Worm (Caenorhabditis elegans) whole organism, L4 larva: ENCODE data around the gene zag-1.
A peak's percentile ranks its signal among the peaks of the same experiment; 100 is the strongest.

ENCODE experiments used
- F26F4.8 ChIP-seq: fragments of 200-800 bp; sonication (Bioruptor generic); conservative IDR thresholded peaks from 2 replicates; pipeline ENCODE4 v1.3.6; 2022; ENCODE audit warnings: missing genetic modification characterization, missing compliant biosample characterization
- R02D3.7 ChIP-seq: fragments of 150-350 bp; sonication (generic microtip); optimal IDR thresholded peaks from 3 replicates; lab custom pipeline; 2014; ENCODE audit warnings: missing biosample characterization, missing genetic modification characterization
- Y5F2A.4 ChIP-seq: fragments of 200-800 bp; sonication (Bioruptor generic); optimal IDR thresholded peaks from 2 replicates; lab custom pipeline; 2018; ENCODE audit warnings: mild to moderate bottlenecking, missing genetic modification characterization, missing compliant biosample characterization
- Y75B8A.6 ChIP-seq: fragments of 200-800 bp; sonication (Bioruptor generic); IDR thresholded peaks from 2 replicates; pipeline ENCODE4 v1.3.6; 2022; ENCODE audit warnings: missing genetic modification reagents, missing genetic modification characterization, missing compliant biosample characterization
- aha-1 ChIP-seq: fragments of 150-350 bp; peaks from one replicate; lab custom pipeline; 2014; ENCODE audit warnings: missing biosample characterization, missing genetic modification characterization
- ama-1 ChIP-seq: fragments of 150-350 bp; optimal IDR thresholded peaks from 2 replicates; lab custom pipeline; 2014; ENCODE audit warnings: inconsistent platforms, mixed read lengths
- attf-4 ChIP-seq: sonication (generic microtip); optimal IDR thresholded peaks from 3 replicates; lab custom pipeline; 2017; ENCODE audit warnings: missing biosample characterization, missing genetic modification characterization
- ceh-20 ChIP-seq: fragments of 200-800 bp; sonication (Bioruptor generic); IDR thresholded peaks from 2 replicates; pipeline ENCODE4 v1.3.6; 2022; ENCODE audit warnings: missing genetic modification reagents, missing genetic modification characterization, missing compliant biosample characterization
- daf-12 ChIP-seq: fragments of 150-350 bp; optimal IDR thresholded peaks from 2 replicates; lab custom pipeline; 2014; ENCODE audit warnings: missing biosample characterization, missing genetic modification reagents, missing genetic modification characterization
- daf-16 ChIP-seq, 3 experiments: sonication (generic microtip); optimal IDR thresholded peaks; 2 replicates each; lab custom pipeline; 2016 to 2017; ENCODE audit warnings: missing genetic modification characterization in 3 of 3, missing genetic modification reagents in 3 of 3, mild to moderate bottlenecking in 2 of 3, missing compliant biosample characterization in 2 of 3, missing biosample characterization in 1 of 3, moderate library complexity in 1 of 3
- dmd-6 ChIP-seq: fragments of 200-800 bp; sonication (Bioruptor generic); IDR thresholded peaks from 2 replicates; pipeline ENCODE4 v1.3.6; 2022; ENCODE audit warnings: missing genetic modification reagents, missing genetic modification characterization, missing compliant biosample characterization
- hif-1 ChIP-seq, 2 experiments: sonication (generic microtip); optimal IDR thresholded peaks; 2 replicates each; lab custom pipeline; 2016 to 2017; ENCODE audit warnings: missing compliant biosample characterization in 2 of 2, missing genetic modification characterization in 2 of 2, missing genetic modification reagents in 2 of 2, missing genotype in 2 of 2, mild to moderate bottlenecking in 1 of 2
- hlh-30 ChIP-seq: sonication (generic microtip); optimal IDR thresholded peaks from 2 replicates; lab custom pipeline; 2017; ENCODE audit warnings: antibody characterized with exemption, mild to moderate bottlenecking, missing genetic modification characterization, missing compliant biosample characterization; ENCODE audit not compliant: insufficient read depth
- hmg-1.1 ChIP-seq: fragments of 200-800 bp; sonication (Bioruptor generic); IDR thresholded peaks from 2 replicates; pipeline ENCODE4 v1.3.6; 2022; ENCODE audit warnings: missing genetic modification reagents, missing genetic modification characterization, missing compliant biosample characterization
- jun-1 ChIP-seq: fragments of 150-350 bp; optimal IDR thresholded peaks from 2 replicates; lab custom pipeline; 2014; ENCODE audit warnings: missing biosample characterization, missing genetic modification reagents, missing genetic modification characterization
- lim-7 ChIP-seq: fragments of 200-800 bp; sonication (Bioruptor generic); IDR thresholded peaks from 2 replicates; pipeline ENCODE4 v1.3.6; 2022; ENCODE audit warnings: missing genetic modification characterization, missing compliant biosample characterization
- lin-38 ChIP-seq: fragments of 200-800 bp; sonication (Bioruptor generic); IDR thresholded peaks from 2 replicates; pipeline ENCODE4 v1.3.6; 2022; ENCODE audit warnings: missing genetic modification reagents, missing genetic modification characterization, missing compliant biosample characterization
- lsy-2 ChIP-seq, 2 experiments: fragments of 150-350 bp in 1 of 2; sonication (generic microtip) in 1 of 2; optimal IDR thresholded peaks; 2 replicates each; lab custom pipeline; 2014 to 2017; ENCODE audit warnings: missing biosample characterization in 2 of 2, missing genetic modification characterization in 2 of 2
- madf-5 ChIP-seq, 2 experiments: fragments of 200-800 bp; sonication (Bioruptor generic); IDR thresholded peaks; 2 replicates each; pipeline ENCODE4 v1.3.6; 2022; ENCODE audit warnings: missing compliant biosample characterization in 2 of 2, missing genetic modification characterization in 2 of 2
- madf-9 ChIP-seq: fragments of 200-800 bp; sonication (Bioruptor generic); conservative IDR thresholded peaks from 2 replicates; pipeline ENCODE4 v1.3.6; 2022; ENCODE audit warnings: missing genetic modification reagents, missing genetic modification characterization, missing compliant biosample characterization
- mdt-29 ChIP-seq: fragments of 200-800 bp; sonication (Bioruptor generic); IDR thresholded peaks from 2 replicates; pipeline ENCODE4 v1.3.6; 2022; ENCODE audit warnings: missing genetic modification reagents, missing genetic modification characterization, missing compliant biosample characterization
- mxl-3 ChIP-seq: fragments of 200-800 bp; sonication (Bioruptor generic); optimal IDR thresholded peaks from 2 replicates; lab custom pipeline; 2018; ENCODE audit warnings: mild to moderate bottlenecking, missing genetic modification characterization, missing compliant biosample characterization
- nhr-10 ChIP-seq: fragments of 150-350 bp; optimal IDR thresholded peaks from 2 replicates; lab custom pipeline; 2014; ENCODE audit warnings: missing biosample characterization, missing genetic modification characterization
- nhr-25 ChIP-seq: sonication (generic microtip); optimal IDR thresholded peaks from 2 replicates; lab custom pipeline; 2017; ENCODE audit warnings: missing genetic modification characterization, mild to moderate bottlenecking, missing compliant biosample characterization, antibody characterized with exemption, moderate library complexity, borderline replicate concordance; ENCODE audit not compliant: insufficient read depth
- nhr-28 ChIP-seq: fragments of 150-350 bp; optimal IDR thresholded peaks from 2 replicates; lab custom pipeline; 2014; ENCODE audit warnings: missing biosample characterization, missing genetic modification characterization
- nhr-42 ChIP-seq: fragments of 200-800 bp; sonication (Bioruptor generic); IDR thresholded peaks from 2 replicates; pipeline ENCODE4 v1.3.6; 2022; ENCODE audit warnings: missing genetic modification characterization, missing compliant biosample characterization
- nhr-6 ChIP-seq: fragments of 150-350 bp; optimal IDR thresholded peaks from 2 replicates; lab custom pipeline; 2014; ENCODE audit warnings: missing biosample characterization, missing genetic modification characterization
- rbr-2 ChIP-seq: sonication (generic microtip); optimal IDR thresholded peaks from 2 replicates; lab custom pipeline; 2016; ENCODE audit warnings: missing genotype, missing genetic modification characterization, missing compliant biosample characterization
- set-16 ChIP-seq: fragments of 200-800 bp; sonication (Bioruptor generic); IDR thresholded peaks from 2 replicates; pipeline ENCODE4 v1.3.6; 2022; ENCODE audit warnings: missing genetic modification reagents, missing genetic modification characterization, missing compliant biosample characterization
- tag-97 ChIP-seq: fragments of 200-800 bp; sonication (Bioruptor generic); IDR thresholded peaks from 2 replicates; pipeline ENCODE4 v1.3.6; 2022; ENCODE audit warnings: missing genetic modification characterization, missing compliant biosample characterization
- unc-130 ChIP-seq: sonication (generic microtip); optimal IDR thresholded peaks from 2 replicates; lab custom pipeline; 2016; ENCODE audit warnings: missing genetic modification reagents, missing genetic modification characterization, missing compliant biosample characterization
- unc-62 ChIP-seq, 3 experiments: fragments of 150-350 bp in 1 of 3; sonication (generic microtip); optimal IDR thresholded peaks in 2 of 3; peaks in 1 of 3; 1 replicate in 1 of 3; 2 replicates in 2 of 3; lab custom pipeline; 2014 to 2017; ENCODE audit warnings: missing biosample characterization in 3 of 3, missing genetic modification characterization in 3 of 3, missing genetic modification reagents in 3 of 3, missing genotype in 1 of 3
- vab-7 ChIP-seq: fragments of 200-800 bp; sonication (Bioruptor generic); IDR thresholded peaks from 2 replicates; pipeline ENCODE4 v1.3.6; 2022; ENCODE audit warnings: missing genetic modification reagents, missing genetic modification characterization, missing compliant biosample characterization
- zfp-2 ChIP-seq: sonication (generic microtip); optimal IDR thresholded peaks from 2 replicates; lab custom pipeline; 2016; ENCODE audit warnings: mild to moderate bottlenecking, missing genetic modification characterization, missing compliant biosample characterization
- zfp-3 ChIP-seq: fragments of 200-800 bp; sonication (Bioruptor generic); conservative IDR thresholded peaks from 2 replicates; pipeline ENCODE4 v1.3.6; 2022; ENCODE audit warnings: missing genetic modification reagents, missing genetic modification characterization, missing compliant biosample characterization
- ztf-7 ChIP-seq: fragments of 150-350 bp; optimal IDR thresholded peaks from 2 replicates; lab custom pipeline; 2014; ENCODE audit warnings: missing biosample characterization, missing genetic modification characterization

zag-1 gene

ce11 chrIV:3866018-3866417, 10.4 kb downstream of the zag-1 start (continued):
- TF ChIP-seq daf-12 (tag; lab: Kevin White, UChicago) (no peak), nhr-28 (tag; lab: Kevin White, UChicago) (peak; percentile 49), zfp-2 (tag; lab: Kevin White, UChicago) (no peak), mdt-29 (GFP tag; lab: Robert Waterston, UW) (no peak), unc-130 (GFP tag; lab: Kevin White, UChicago) (no peak), nhr-42 (no peak), madf-9 (GFP tag; lab: Robert Waterston, UW) (no peak), ama-1 (lab: Kevin White, UChicago) (no peak), set-16 (GFP tag; lab: Robert Waterston, UW) (no peak), Y5F2A.4 (no peak), daf-16 (GFP tag; optimal IDR thresholded peaks at IDR 0.05; lab: Kevin White, UChicago) (no peak), daf-16 (tag; optimal IDR thresholded peaks at IDR 0.05; lab: Kevin White, UChicago) (peak; percentile 36), F26F4.8 (no peak), hlh-30 (tag; lab: Kevin White, UChicago) (peak; percentile 12)

ce11 chrIV:3867252-3867651, 11.6 kb downstream of the zag-1 start, which contains the start of gene F37C4.4:
Gene F37C4.4, plus strand, starts transcription at chrIV:3867309.
- no peak for TF ChIP-seq ztf-7 (tag; lab: Kevin White, UChicago)
- peak; percentile 54 for TF ChIP-seq aha-1 (tag; lab: Kevin White, UChicago)
- TF ChIP-seq unc-62 (GFP tag; optimal IDR thresholded peaks at IDR 0.05 in 1 of 2; lab: Kevin White, UChicago): peak in 1 of 2 experiments; percentile 36
- no peak for TF ChIP-seq unc-62 (tag; optimal IDR thresholded peaks at IDR 0.05; lab: Kevin White, UChicago)

- TF ChIP-seq ceh-20 (GFP tag; lab: Robert Waterston, UW): no peak
- no peak for TF ChIP-seq mxl-3
- TF ChIP-seq Y75B8A.6: no peak
- TF ChIP-seq lin-38: no peak
- TF ChIP-seq dmd-6: no peak
- no peak for TF ChIP-seq nhr-10 (tag; lab: Kevin White, UChicago)
- TF ChIP-seq attf-4 (tag; lab: Kevin White, UChicago): no peak
- no peak for TF ChIP-seq nhr-6 (tag; lab: Kevin White, UChicago)
- TF ChIP-seq vab-7: no peak
- no peak for TF ChIP-seq hmg-1.1 (GFP tag; lab: Robert Waterston, UW)
- no peak for TF ChIP-seq lsy-2 (tag; optimal IDR thresholded peaks at IDR 0.05; lab: Kevin White, UChicago)
These were observed 14.2 kb downstream of the zag-1 start for ce11 chrIV:3869875-3870274.

- TF ChIP-seq jun-1 (tag; lab: Kevin White, UChicago) (no peak), unc-62 (GFP tag; optimal IDR thresholded peaks at IDR 0.05 in 1 of 2; lab: Kevin White, UChicago) (peak in 1 of 2 experiments; percentile 81), unc-62 (tag; optimal IDR thresholded peaks at IDR 0.05; lab: Kevin White, UChicago) (no peak), zfp-3 (GFP tag; lab: Robert Waterston, UW) (0 out of 2 replicates have a peak, but pooled peaks have one; percentile 12), hif-1 (tag; optimal IDR thresholded peaks at IDR 0.05; lab: Kevin White, UChicago) (no peak), tag-97 (GFP tag; lab: Robert Waterston, UW) (no peak), set-16 (GFP tag; lab: Robert Waterston, UW) (peak; percentile 81), nhr-25 (tag; lab: Kevin White, UChicago) (no peak), rbr-2 (no peak), lim-7 (no peak), madf-5 (GFP tag; IDR thresholded peaks at IDR 0.05; lab: Robert Waterston, UW) (no peak), R02D3.7 (tag; lab: Kevin White, UChicago) (no peak)
These were observed 17.6 kb downstream of the zag-1 start for ce11 chrIV:3873195-3873594.
